Worm (Caenorhabditis elegans) whole organism, mixed stage, embryonic: ENCODE measurements around the gene C33F10.11.

Source experiments
- lsy-2 ChIP-seq: fragments of 150-350 bp; optimal IDR thresholded peaks from 2 replicates; lab custom pipeline; 2014; ENCODE audit warnings: missing biosample characterization, missing genetic modification characterization
- nhr-12 ChIP-seq: fragments of 150-350 bp; optimal IDR thresholded peaks from 2 replicates; lab custom pipeline; 2014; ENCODE audit warnings: missing biosample characterization, missing genetic modification characterization
- nhr-237 ChIP-seq: fragments of 150-350 bp; optimal IDR thresholded peaks from 2 replicates; lab custom pipeline; 2014; ENCODE audit warnings: missing biosample characterization, missing genetic modification characterization
- nhr-76 ChIP-seq: sonication (generic microtip); optimal IDR thresholded peaks from 2 replicates; lab custom pipeline; 2017; ENCODE audit warnings: missing biosample characterization, missing genetic modification characterization

DNA sequence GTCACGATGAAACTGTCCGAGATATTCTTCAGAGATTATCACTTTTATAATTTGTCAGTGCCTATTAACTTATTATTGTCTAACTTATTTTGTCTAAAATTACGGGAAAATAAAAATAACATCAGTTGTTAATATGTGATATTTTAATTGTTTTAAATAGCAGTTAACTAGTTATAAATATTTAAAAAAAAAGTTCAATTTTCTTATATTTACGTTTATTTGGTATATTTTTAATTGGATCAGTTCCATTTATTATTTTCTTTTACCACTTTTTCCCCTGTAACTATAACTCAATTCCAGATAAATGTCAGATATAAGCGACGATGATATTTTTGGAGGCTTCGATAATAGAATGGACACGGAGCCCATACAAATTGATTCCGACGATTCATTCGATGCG, 39.2 kb downstream of the C33F10.11 start, which contains the start of gene C33F10.4:
- no peak for TF ChIP-seq nhr-237 (tag; lab: Kevin White, UChicago)
- no peak for TF ChIP-seq lsy-2
- no peak for TF ChIP-seq nhr-76 (tag; lab: Kevin White, UChicago)
- TF ChIP-seq nhr-12 (tag; lab: Kevin White, UChicago), result no peak
